Fruit fly (Drosophila melanogaster): ENCODE data around the gene eEF1gamma.
A peak's percentile ranks its signal among the peaks of the same experiment; 100 is the strongest.

Gene eEF1gamma

DNA sequence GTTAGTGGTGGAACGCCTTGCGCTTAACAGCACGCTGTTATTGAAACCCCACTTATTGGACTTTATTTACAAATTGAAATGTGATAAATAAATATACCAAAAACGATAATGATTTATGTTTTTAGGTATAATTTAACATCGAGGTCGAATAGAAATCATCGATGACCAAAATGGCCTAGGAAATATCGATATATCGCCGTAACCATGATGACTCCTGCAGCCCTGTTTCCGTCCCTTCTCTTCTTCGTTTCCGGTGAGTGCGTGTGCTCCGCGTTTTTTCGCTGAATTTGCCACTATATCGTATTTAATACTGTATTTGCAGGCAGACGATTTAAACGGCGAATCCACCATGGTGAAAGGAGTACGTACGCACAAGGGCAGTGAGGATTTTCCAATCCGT lies at the start of gene eEF1gamma:
TSS of gene eEF1gamma (plus strand) at position 225 of the 400 bp plus-strand sequence.
- TF ChIP-seq CG17801 (GFP tag; optimal IDR thresholded peaks at IDR 0.05; ENCODE audit: partially characterized antibody): peak; percentile 94

DNA sequence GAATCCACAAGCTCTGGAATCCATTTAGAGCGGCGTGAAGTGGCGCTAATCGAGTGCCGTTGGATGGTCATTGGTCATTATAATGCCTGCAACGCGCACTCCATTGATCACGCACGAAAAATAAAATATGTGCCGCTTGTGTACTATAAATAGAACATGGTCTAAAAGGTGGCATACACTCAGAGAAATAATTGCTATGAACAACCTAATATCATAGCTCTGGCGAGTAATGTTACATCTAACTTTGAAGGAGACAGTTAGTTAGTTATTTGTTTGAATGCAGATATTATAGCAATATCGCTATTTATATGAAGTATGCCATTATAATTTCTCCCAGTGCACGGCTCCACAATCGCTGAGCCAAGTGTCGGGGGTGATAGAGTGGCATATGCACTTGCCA lies 29.0 kb upstream of the eEF1gamma start:
- TF ChIP-seq CG17801 (GFP tag; optimal IDR thresholded peaks at IDR 0.05; ENCODE audit: partially characterized antibody): no peak

DNA sequence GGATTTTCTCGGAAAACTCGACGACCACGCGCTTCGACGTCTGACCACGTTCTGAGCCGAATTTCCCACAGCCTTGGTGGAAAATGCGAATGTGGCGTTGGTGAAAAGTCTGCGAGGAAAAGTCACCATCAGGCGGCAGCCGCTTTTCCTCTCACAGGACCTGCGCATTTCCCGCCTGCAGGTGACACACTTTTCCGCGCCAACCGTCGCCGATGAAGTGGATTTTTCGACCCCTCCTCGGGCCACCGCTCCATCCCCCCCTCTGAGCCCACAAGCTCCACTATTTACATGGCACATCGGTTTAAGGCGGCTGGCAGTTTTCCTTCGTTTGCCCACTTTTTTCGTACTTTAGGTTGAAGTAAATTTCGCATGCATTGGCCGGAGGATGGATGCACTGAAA lies 25.0 kb upstream of the eEF1gamma start, which contains the start of gene jus:
TSS of gene jus (minus strand) at position 38 of the 400 bp plus-strand sequence.
- TF ChIP-seq CG17801 (GFP tag; optimal IDR thresholded peaks at IDR 0.05; ENCODE audit: partially characterized antibody): no peak

DNA sequence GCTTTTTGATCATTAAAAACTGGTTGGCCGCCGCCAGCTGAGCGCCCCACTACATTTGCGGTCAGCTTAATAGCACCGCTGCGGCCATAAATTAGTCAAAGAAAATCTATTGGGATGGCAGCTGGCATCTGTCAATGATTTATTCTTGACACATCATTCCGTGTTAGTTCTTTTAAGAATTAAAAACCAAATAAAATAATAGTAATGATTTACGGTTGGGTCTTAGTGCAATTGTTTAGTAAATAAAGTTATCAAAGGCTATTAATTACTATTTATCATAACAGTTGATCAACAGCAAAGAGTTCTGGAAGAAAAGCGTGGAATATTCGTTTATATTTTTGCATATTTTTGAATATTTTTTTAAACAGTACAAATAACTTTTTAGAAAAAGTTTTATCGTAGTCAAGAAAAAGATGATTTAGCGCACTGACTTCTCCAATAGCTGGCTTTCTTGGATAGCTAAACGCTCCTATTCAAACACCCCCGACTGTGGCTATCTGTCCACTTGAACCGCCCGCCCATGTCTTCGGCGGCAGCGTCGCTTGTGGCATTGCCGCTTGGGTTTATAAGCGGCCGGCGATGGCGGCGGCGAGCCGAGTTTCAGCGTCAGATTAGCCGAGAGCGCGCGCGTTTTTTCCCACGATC lies 22.9 kb upstream of the eEF1gamma start, which contains the start of gene CG14515:
TSS of gene CG14515 (plus strand) at position 590 of the 645 bp plus-strand sequence.
- no peak for TF ChIP-seq CG17801 (GFP tag; optimal IDR thresholded peaks at IDR 0.05; ENCODE audit: partially characterized antibody)

DNA sequence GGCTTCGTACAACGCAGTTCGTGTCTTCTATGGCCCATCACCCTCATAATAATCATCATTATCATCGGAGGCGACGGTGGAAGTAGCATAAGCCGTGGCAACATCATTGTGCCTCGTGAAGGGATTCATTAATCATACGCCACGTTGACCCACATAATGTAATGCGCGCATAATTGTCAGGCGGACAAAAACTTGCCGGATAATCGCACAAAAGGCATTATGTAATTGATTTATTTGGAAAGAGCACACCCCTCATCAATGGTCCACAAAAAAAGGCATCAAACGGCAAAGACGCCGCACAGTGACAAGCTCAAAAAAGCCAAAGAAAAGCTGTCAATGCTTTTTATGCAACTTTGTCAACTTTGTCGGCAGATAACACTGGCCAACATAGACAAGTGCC lies 21.7 kb upstream of the eEF1gamma start:
- no peak for TF ChIP-seq CG17801 (GFP tag; optimal IDR thresholded peaks at IDR 0.05; ENCODE audit: partially characterized antibody)

DNA sequence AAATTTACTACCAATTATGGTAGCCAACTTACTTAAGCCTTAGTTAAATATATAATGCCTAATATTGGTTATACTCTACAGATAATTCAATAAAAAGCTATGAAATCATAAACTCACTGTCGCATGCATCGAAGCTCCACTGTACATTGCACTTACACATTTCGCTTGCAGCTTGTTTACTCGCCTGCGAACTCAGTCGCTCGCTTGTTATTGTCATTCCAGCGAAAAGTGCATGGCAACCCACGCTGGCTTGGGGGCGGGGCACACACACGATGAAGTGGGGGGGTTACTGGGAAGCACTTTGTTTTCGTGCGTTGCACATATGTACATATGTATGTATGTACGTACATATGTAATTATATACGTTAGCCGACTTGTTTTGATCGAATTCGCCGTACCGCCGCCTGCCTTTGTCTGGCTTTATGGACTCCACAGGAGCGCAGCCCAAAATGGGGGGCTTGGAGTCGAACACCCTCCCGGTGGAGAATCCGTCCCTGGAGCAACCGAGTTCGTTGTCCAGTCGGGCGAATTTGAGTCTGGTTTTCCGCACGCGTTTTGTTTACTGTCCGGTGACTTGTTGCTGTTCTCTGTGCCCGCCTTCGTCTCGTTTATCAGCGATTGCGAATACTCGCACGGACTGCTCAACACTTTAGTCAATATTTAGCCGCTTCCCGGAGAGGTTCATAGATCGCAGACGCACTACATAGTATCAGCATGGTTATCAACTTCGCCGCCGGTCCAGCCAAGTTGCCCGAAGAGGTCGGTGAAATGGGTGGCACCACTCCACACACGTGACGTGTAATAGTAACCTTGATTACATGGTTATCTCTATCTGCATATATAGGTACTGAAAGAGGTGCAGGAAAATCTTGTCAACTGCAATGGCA lies 19.9 kb upstream of the eEF1gamma start, which contains the start of gene CG11899:
TSS of gene CG11899 (plus strand) at position 648 of the 887 bp plus-strand sequence.
- peak; percentile 61 for TF ChIP-seq CG17801 (GFP tag; optimal IDR thresholded peaks at IDR 0.05; ENCODE audit: partially characterized antibody)

DNA sequence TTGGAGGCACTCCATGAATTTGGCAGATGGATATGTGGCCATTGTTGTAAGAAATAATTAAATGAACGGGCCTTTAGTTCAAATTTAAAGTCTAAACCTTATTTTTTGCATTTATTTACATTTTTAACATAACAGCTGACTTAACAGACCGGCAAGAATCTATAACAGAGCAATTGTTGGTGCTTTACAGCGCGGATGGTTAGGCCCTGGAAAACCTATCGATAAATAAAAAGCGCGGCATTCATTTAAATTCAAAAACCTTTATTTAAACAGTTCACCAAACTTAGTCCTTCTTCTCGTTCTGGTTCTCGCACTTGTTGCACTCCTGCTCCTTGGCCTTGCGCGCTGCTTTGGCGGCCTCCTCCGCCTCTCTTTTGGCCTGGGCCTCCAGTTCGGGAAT lies 17.6 kb upstream of the eEF1gamma start, which contains the start of gene Mesh1:
TSS of gene Mesh1 (minus strand) at position 108 of the 400 bp plus-strand sequence.
- TF ChIP-seq CG17801 (GFP tag; optimal IDR thresholded peaks at IDR 0.05; ENCODE audit: partially characterized antibody): no peak

DNA sequence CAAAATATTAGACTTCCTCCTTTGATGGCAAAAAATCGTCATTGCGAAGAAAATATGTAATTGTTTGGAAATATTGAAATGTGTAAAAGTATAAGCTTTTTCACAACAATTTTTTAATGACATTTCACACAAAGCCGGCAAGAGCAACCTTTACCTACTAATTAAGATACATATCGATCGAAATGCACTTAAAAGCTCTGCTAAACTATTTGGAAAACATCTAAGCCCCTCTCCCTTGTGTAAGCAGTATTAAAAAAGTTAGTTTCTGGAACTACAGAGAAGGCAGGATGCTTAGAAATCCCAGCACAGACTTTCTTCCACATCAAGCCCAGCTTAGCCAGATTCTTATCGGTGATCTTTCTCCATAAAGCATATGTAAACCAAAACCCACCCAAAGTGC lies 15.9 kb upstream of the eEF1gamma start, which contains the start of gene Cyt-c1L:
TSS of gene Cyt-c1L (minus strand) at position 101 of the 400 bp plus-strand sequence.
- TF ChIP-seq CG17801 (GFP tag; optimal IDR thresholded peaks at IDR 0.05; ENCODE audit: partially characterized antibody): no peak

DNA sequence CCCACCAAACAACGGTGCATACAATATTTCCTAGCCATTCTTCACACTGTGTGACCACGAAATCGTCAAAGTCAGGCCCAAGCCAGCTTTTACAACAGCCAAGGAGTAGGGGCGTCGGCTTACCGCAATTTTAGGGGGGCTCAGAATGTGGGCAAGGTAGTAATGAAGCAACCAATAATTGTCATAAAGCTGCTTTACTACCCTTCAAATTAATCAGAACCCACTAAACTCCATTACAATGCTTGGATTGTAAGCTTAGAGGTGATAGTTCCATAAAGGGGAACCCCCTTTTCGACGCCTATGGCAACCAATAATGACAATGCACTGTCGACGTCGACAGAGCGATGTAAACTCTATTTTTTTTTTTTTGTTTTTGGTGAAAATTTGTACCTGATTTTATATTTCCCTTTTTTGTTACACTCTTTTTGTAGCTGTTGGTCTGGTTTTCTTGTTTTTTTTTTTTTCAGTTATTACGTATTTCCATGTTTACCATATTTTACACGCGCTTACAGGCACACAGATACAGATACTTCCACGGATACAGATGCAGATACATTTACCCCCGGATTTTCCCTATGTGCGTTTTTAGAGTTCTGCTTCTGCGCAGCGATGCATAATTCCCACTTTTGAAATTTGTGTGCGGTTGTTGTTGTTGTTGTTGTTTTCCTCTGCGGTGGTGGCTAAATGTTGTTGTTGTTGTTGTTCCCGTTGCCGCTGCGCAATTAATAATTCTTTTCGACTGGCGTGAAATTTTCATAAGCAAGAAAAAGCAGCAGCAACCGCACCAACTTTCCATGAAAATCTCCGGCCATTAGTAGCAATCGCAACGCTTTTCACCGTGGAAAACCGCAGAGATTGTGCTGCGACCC lies 15.1 kb upstream of the eEF1gamma start:
- TF ChIP-seq CG17801 (GFP tag; optimal IDR thresholded peaks at IDR 0.05; ENCODE audit: partially characterized antibody): no peak

DNA sequence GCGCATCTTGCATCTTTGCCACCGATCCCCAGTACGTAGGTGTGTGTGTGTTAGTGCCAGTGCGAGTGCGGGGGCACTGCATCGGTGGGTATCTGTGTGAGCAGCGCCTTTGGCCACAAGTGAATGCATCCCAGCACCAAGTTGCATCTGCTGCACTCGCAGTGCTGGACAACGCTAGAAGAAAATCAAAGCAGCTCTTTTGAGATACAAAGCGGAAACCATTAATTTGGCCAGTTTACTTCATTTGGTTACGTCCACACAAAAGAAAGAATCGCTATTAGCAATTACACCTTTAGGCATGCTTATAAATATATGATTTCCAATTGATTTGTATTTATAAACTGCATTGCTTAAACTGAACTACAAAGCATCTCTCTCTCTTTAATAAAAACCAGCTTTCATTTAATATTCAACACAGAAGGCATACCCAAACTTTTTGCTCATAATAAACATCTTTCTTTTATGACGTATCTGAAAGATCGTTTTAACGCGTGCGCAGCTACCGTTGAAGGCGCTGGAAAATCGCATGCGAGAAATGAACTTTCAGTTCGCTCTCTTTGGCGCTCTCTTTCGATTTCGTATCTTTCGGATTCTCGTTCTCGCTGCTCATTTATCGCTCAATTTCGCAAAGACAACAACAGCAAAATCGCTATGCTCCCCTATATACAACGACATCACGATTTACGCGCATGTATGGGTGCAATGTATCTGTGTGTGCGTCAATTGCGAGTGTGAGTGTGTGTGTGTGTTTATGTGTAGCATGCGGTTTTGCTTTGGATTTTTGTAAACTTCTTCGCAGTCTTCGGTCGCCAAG lies 13.6 kb upstream of the eEF1gamma start:
- TF ChIP-seq CG17801 (GFP tag; optimal IDR thresholded peaks at IDR 0.05; ENCODE audit: partially characterized antibody): no peak

DNA sequence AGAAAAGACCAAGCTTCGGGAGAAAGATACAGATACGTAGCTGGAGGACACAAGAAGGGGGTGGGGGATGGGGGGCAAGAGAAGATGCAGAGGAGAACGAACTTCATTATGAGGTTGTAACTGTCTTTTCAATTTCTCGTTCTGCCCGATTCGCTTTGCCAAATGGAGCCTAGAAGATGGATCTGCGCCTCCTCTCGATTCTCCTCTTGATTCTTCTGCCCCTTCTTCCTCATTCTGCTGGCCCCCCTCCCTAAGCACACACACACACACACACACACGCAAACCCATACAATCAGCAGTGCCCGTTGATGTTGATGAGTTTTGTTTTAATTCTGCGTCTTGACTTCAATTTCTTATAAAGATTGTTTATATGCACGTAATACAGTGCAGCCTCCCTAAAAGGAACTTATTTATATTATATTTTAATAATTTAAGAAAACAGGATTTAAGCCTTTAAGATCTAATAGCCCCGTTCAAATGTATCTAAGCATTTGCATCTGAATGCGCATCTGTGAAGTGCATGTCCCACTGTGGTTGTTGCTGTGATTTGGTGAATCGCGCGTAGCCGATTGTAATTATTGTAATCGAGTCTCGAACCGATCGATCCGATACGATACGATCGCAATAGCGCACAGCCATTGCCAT lies 12.8 kb upstream of the eEF1gamma start:
- peak; percentile 73 for TF ChIP-seq CG17801 (GFP tag; optimal IDR thresholded peaks at IDR 0.05; ENCODE audit: partially characterized antibody)

DNA sequence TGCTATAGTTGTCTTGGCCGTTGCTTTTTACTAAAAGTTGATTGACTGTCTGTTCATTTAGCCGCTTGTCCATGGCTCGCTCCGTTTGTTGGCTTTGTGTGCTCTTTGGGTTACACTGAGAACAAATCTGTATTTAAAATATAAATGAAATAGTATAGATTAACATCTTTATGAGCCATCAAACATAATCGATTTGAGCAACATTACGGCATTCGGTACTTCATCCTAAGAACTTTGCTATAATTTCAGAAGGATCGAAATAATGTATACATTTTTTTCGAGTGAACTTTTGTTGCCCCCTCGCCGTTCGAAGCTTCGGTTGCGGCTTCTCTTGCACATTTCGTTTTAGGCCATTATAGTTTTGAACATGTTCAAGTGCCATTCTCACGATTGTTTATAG lies 12.0 kb upstream of the eEF1gamma start:
- peak; percentile 45 for TF ChIP-seq CG17801 (GFP tag; optimal IDR thresholded peaks at IDR 0.05; ENCODE audit: partially characterized antibody)

DNA sequence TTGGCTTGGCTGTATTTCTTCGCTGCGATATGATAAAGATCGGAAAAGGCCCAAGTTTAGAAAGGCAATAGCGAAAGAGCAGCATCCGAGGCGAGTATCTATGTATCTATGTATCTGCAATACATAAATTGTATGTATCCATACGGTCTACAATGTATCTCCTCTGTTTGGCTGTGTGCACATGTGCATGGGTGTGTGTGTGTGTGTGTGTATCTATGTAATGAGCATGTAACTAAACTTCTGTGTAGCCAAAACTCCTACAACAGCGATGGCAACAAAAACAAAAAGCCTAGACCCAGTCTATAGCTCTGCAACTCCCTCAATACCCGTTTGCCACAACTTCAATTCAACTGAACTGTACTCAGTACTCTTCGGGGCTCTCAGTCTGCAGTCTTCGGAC lies 9.9 kb upstream of the eEF1gamma start:
- TF ChIP-seq CG17801 (GFP tag; optimal IDR thresholded peaks at IDR 0.05; ENCODE audit: partially characterized antibody): no peak

Data from ovary, adult (tissue).